Worm (Caenorhabditis elegans): ENCODE results near the gene C49H3.16.

DNA sequence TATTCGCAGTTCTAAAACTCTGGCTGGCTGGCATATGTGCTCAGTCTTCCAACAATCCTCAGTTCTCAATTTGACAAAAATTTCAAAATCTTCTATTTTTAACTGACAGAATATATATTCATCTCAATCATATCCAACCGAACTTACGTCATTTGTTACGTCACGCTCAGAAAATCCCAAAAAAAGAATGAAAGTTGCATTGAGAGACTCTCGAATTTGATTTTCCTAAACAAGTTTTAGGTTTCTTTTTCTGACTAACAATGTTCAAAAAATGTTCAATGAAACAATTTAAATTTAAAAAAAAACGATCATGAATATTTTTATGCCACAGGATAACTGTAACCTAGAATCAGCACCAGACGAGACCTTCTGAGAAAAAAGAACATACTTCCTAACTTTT is 22.3 kb upstream of the C49H3.16 start:
- TF ChIP-seq ztf-4 (tag; optimal IDR thresholded peaks at IDR 0.05) (no peak), R02D3.7 (tag; optimal IDR thresholded peaks at IDR 0.05) (no peak), unc-55 (GFP tag; optimal IDR thresholded peaks at IDR 0.05) (no peak), blmp-1 (tag; optimal IDR thresholded peaks at IDR 0.05; ENCODE audit: insufficient read depth) (no peak), nhr-11 (tag; optimal IDR thresholded peaks at IDR 0.05) (no peak), ama-1 (optimal IDR thresholded peaks at IDR 0.05) (no peak), nhr-6 (tag; optimal IDR thresholded peaks at IDR 0.05) (no peak), aly-2 (tag; optimal IDR thresholded peaks at IDR 0.05) (no peak)
